Worm (Caenorhabditis elegans) whole organism, young adult: ENCODE data around the gene egl-21.

Experiments used
- B0336.3 ChIP-seq: fragments of 200-800 bp; sonication (Bioruptor generic); IDR thresholded peaks from 2 replicates; pipeline ENCODE4 v1.3.6; 2022; ENCODE audit warnings: missing genetic modification characterization, missing compliant biosample characterization
- F37B4.10 ChIP-seq: fragments of 200-800 bp; sonication (Bioruptor generic); IDR thresholded peaks from 2 replicates; pipeline ENCODE4 v1.3.6; 2022; ENCODE audit warnings: missing genetic modification characterization, missing compliant biosample characterization
- K12H6.12 ChIP-seq: fragments of 200-800 bp; sonication (Bioruptor generic); optimal IDR thresholded peaks from 2 replicates; lab custom pipeline; 2018; ENCODE audit warnings: mild to moderate bottlenecking, missing genetic modification characterization, missing compliant biosample characterization
- T07F8.4 ChIP-seq: sonication (generic microtip); optimal IDR thresholded peaks from 2 replicates; lab custom pipeline; 2016; ENCODE audit warnings: mild to moderate bottlenecking, missing genetic modification characterization, moderate library complexity, missing compliant biosample characterization
- T26A5.8 ChIP-seq: sonication (generic microtip); optimal IDR thresholded peaks from 2 replicates; lab custom pipeline; 2016; ENCODE audit warnings: missing genetic modification characterization, missing compliant biosample characterization
- aptf-2 ChIP-seq: fragments of 200-800 bp; sonication (Bioruptor generic); conservative IDR thresholded peaks from 2 replicates; pipeline ENCODE4 v1.3.6; 2022; ENCODE audit warnings: missing genetic modification reagents, missing genetic modification characterization, missing compliant biosample characterization
- attf-5 ChIP-seq: fragments of 200-800 bp; sonication (Bioruptor generic); optimal IDR thresholded peaks from 2 replicates; lab custom pipeline; 2018; ENCODE audit warnings: mild to moderate bottlenecking, missing genetic modification characterization, missing compliant biosample characterization
- cebp-1 ChIP-seq, 2 experiments: fragments of 200-800 bp in 1 of 2; sonication (Bioruptor generic) in 1 of 2; sonication (generic microtip) in 1 of 2; IDR thresholded peaks in 1 of 2; optimal IDR thresholded peaks in 1 of 2; 2 replicates each; pipeline versions ENCODE4 v1.3.6 to Lab custom; 2017 to 2022; ENCODE audit warnings: missing compliant biosample characterization in 2 of 2, missing genetic modification characterization in 2 of 2, mild to moderate bottlenecking in 1 of 2, missing genetic modification reagents in 1 of 2, moderate library complexity in 1 of 2
- ceh-100 ChIP-seq: fragments of 200-800 bp; sonication (Bioruptor generic); IDR thresholded peaks from 2 replicates; pipeline ENCODE4 v1.3.6; 2022; ENCODE audit warnings: missing genetic modification reagents, missing genetic modification characterization, missing compliant biosample characterization
- ceh-27 ChIP-seq: fragments of 200-800 bp; sonication (Bioruptor generic); optimal IDR thresholded peaks from 2 replicates; lab custom pipeline; 2018; ENCODE audit warnings: mild to moderate bottlenecking, missing genetic modification characterization, moderate library complexity, missing compliant biosample characterization
- dox-1 ChIP-seq: fragments of 200-800 bp; sonication (Bioruptor generic); IDR thresholded peaks from 2 replicates; pipeline ENCODE4 v1.3.6; 2022; ENCODE audit warnings: missing genetic modification reagents, missing genetic modification characterization, missing compliant biosample characterization
- egrh-3 ChIP-seq: fragments of 200-800 bp; sonication (Bioruptor generic); IDR thresholded peaks from 2 replicates; pipeline ENCODE4 v1.3.6; 2022; ENCODE audit warnings: missing genetic modification reagents, missing genetic modification characterization, missing compliant biosample characterization
- hlh-26 ChIP-seq: fragments of 200-800 bp; sonication (Bioruptor generic); conservative IDR thresholded peaks from 2 replicates; pipeline ENCODE4 v1.3.6; 2022; ENCODE audit warnings: missing genetic modification reagents, missing genetic modification characterization, missing compliant biosample characterization
- hmg-1.2 ChIP-seq: fragments of 200-800 bp; sonication (Bioruptor generic); IDR thresholded peaks from 2 replicates; pipeline ENCODE4 v1.3.6; 2022; ENCODE audit warnings: missing genetic modification reagents, missing genetic modification characterization, missing compliant biosample characterization
- hmg-20 ChIP-seq: fragments of 200-800 bp; sonication (Bioruptor generic); IDR thresholded peaks from 2 replicates; pipeline ENCODE4 v1.3.6; 2022; ENCODE audit warnings: missing genetic modification reagents, missing genetic modification characterization, missing compliant biosample characterization
- lag-1 ChIP-seq: fragments of 200-800 bp; sonication (Bioruptor generic); IDR thresholded peaks from 2 replicates; pipeline ENCODE4 v1.3.6; 2022; ENCODE audit warnings: missing genetic modification reagents, missing genetic modification characterization, missing compliant biosample characterization
- lin-35 ChIP-seq, 3 experiments: fragments of 150-350 bp in 2 of 3; sonication (generic microtip) in 1 of 3; optimal IDR thresholded peaks; 2 replicates each; lab custom pipeline; 2014 to 2018; ENCODE audit warnings: missing biosample characterization in 3 of 3, missing genetic modification characterization in 3 of 3, missing genetic modification reagents in 3 of 3
- lin-40 ChIP-seq: sonication (generic microtip); optimal IDR thresholded peaks from 2 replicates; lab custom pipeline; 2016; ENCODE audit warnings: missing genetic modification characterization, mild to moderate bottlenecking, missing compliant biosample characterization, missing genotype, missing genetic modification reagents
- lsl-1 ChIP-seq: fragments of 200-800 bp; sonication (Bioruptor generic); optimal IDR thresholded peaks from 2 replicates; lab custom pipeline; 2018; ENCODE audit warnings: mild to moderate bottlenecking, missing genetic modification characterization, moderate library complexity, missing compliant biosample characterization
- madf-10 ChIP-seq: sonication (generic microtip); optimal IDR thresholded peaks from 2 replicates; lab custom pipeline; 2016; ENCODE audit warnings: mild to moderate bottlenecking, missing genetic modification characterization, missing compliant biosample characterization
- mcd-1 ChIP-seq: fragments of 200-800 bp; sonication (Bioruptor generic); IDR thresholded peaks from 2 replicates; pipeline ENCODE4 v1.3.6; 2022; ENCODE audit warnings: missing genetic modification reagents, missing genetic modification characterization, missing compliant biosample characterization
- rcor-1 ChIP-seq: fragments of 200-800 bp; sonication (Bioruptor generic); IDR thresholded peaks from 2 replicates; pipeline ENCODE4 v1.3.6; 2022; ENCODE audit warnings: missing genetic modification reagents, missing genetic modification characterization, missing compliant biosample characterization
- rec-8 ChIP-seq, 2 experiments: sonication (generic microtip); optimal IDR thresholded peaks; 2 replicates each; lab custom pipeline; 2016; ENCODE audit warnings: mild to moderate bottlenecking in 2 of 2, missing genetic modification characterization in 2 of 2, missing genetic modification reagents in 2 of 2, missing genotype in 2 of 2, missing biosample characterization in 1 of 2, missing compliant biosample characterization in 1 of 2, moderate library complexity in 1 of 2
- sea-2 ChIP-seq: fragments of 200-800 bp; sonication (Bioruptor generic); IDR thresholded peaks from 2 replicates; pipeline ENCODE4 v1.3.6; 2022; ENCODE audit warnings: missing genetic modification characterization, missing compliant biosample characterization
- snpc-1.3 ChIP-seq: sonication (generic microtip); optimal IDR thresholded peaks from 2 replicates; lab custom pipeline; 2017; ENCODE audit warnings: missing genetic modification characterization, mild to moderate bottlenecking, missing compliant biosample characterization, antibody characterized with exemption, moderate library complexity, missing genotype, missing genetic modification reagents; ENCODE audit not compliant: insufficient read depth
- snpc-4 ChIP-seq, 5 experiments: fragments of 150-350 bp in 1 of 5; sonication (generic microtip) in 4 of 5; optimal IDR thresholded peaks; 2 replicates each; lab custom pipeline; 2014 to 2018; ENCODE audit warnings: missing genetic modification characterization in 5 of 5, missing biosample characterization in 3 of 5, antibody characterized with exemption in 2 of 5, mild to moderate bottlenecking in 2 of 5, missing compliant biosample characterization in 2 of 5, missing genotype in 2 of 5, moderate library complexity in 2 of 5, missing genetic modification reagents in 1 of 5
- somi-1 ChIP-seq: fragments of 200-800 bp; sonication (Bioruptor generic); optimal IDR thresholded peaks from 2 replicates; lab custom pipeline; 2018; ENCODE audit warnings: mild to moderate bottlenecking, missing genetic modification characterization, missing compliant biosample characterization
- zfh-2 ChIP-seq: fragments of 200-800 bp; sonication (Bioruptor generic); conservative IDR thresholded peaks from 2 replicates; pipeline ENCODE4 v1.3.6; 2022; ENCODE audit warnings: missing genetic modification reagents, missing genetic modification characterization, missing compliant biosample characterization
- zim-3 ChIP-seq: sonication (generic microtip); optimal IDR thresholded peaks from 2 replicates; lab custom pipeline; 2017; ENCODE audit warnings: mild to moderate bottlenecking, missing genetic modification characterization, moderate library complexity, missing compliant biosample characterization
- ztf-18 ChIP-seq: sonication (generic microtip); optimal IDR thresholded peaks from 2 replicates; lab custom pipeline; 2016; ENCODE audit warnings: missing genotype, mild to moderate bottlenecking, missing genetic modification characterization, missing compliant biosample characterization

egl-21 gene

DNA sequence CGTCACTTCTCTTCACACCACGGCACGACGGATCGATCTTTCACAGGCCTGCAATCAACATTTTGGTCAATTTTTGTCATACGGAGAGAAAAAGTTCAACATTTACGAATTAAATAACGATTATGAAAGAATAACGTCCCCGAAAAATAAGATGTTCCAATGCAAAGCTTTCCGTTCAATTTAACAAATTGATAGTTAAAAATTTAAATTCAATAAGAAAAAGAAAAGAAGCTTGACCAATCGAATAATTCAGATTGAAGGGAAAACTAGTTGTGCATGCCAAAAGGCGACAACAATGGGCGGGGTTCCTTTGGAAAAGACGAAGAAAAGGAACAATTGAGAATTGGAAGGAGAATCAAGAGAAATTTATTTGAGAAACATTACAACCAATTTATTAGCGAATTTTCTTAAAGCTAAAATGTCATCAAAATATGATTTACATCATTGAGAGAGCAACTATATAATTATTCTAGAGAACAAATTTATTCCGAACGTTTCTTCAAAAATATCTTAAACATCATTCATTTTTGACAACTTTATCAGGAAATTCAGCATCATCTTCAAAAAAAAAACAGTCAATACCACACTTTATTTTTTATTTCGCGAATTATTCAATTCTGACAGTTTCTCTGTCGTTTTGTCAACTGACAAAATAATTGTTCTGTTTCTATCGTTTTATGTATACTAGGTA lies 20.1 kb upstream of the egl-21 start, which contains the start of gene tax-6:
Gene tax-6, minus strand, starts transcription at position 51 of the 691 bp plus-strand sequence.
- TF ChIP-seq aptf-2 (GFP tag; lab: Robert Waterston, UW) (no peak), sea-2 (no peak), hmg-20 (no peak), T07F8.4 (no peak), snpc-1.3 (tag; lab: Kevin White, UChicago) (no peak)
- TF ChIP-seq, all 124 proteins: peak for 0

DNA sequence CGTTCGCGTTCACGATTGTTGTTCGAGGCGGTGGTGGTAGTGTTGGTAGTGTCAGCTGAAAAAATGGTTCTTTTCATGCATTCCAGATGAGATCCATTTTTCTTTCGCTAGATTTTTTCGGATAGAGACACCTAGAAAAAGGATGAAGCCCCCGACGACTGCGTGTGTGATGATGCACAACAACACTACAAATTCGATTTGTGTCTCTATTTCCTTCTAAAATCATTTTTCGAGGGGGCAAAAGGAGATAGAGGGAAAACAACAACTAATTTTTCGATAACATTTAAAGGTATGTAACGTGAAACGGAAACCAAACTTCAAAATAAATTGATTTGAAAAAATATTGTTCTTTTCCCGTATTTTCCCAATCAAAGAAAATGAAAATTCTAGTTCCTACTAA lies 18.8 kb upstream of the egl-21 start:
- TF ChIP-seq hlh-26 (GFP tag; lab: Robert Waterston, UW) (no peak), ceh-100 (GFP tag; lab: Robert Waterston, UW) (no peak), lsl-1 (GFP tag; lab: Kevin White, UChicago) (no peak), dox-1 (GFP tag; lab: Robert Waterston, UW) (no peak)

ce11 chrIV:10499948-10500356 lies 18.3 kb upstream of the egl-21 start:
- no peak for TF ChIP-seq cebp-1 (GFP tag; IDR thresholded peaks at IDR 0.05; lab: Robert Waterston, UW)
- TF ChIP-seq cebp-1 (tag; optimal IDR thresholded peaks at IDR 0.05; lab: Kevin White, UChicago): peak; percentile 43
- TF ChIP-seq ztf-18 (tag; lab: Kevin White, UChicago): no peak
- peak; percentile 19; the same call in 1 of the 2 replicates for TF ChIP-seq rcor-1 (GFP tag; lab: Robert Waterston, UW)
- peak; percentile 29 for TF ChIP-seq madf-10 (tag; lab: Kevin White, UChicago)
- TF ChIP-seq K12H6.12 (tag; lab: Kevin White, UChicago): peak; percentile 75
- peak; percentile 28 for TF ChIP-seq mcd-1 (GFP tag; lab: Robert Waterston, UW)
- peak; percentile 85 for TF ChIP-seq zfh-2
- 0 out of 2 replicates have a peak, but pooled peaks have one; percentile 10 for TF ChIP-seq B0336.3 (GFP tag; lab: Robert Waterston, UW)
- TF ChIP-seq rec-8 (tag; optimal IDR thresholded peaks at IDR 0.05; lab: Kevin White, UChicago): no peak
- no peak for TF ChIP-seq F37B4.10
- TF ChIP-seq ceh-27 (GFP tag; lab: Kevin White, UChicago): peak; percentile 27
- TF ChIP-seq snpc-4 (GFP tag; optimal IDR thresholded peaks at IDR 0.05; lab: Kevin White, UChicago): peak; percentile 11
- TF ChIP-seq snpc-4 (tag; optimal IDR thresholded peaks at IDR 0.05; lab: Kevin White, UChicago): peak in 1 of 4 experiments; percentile 13
- no peak for TF ChIP-seq hlh-26 (GFP tag; lab: Robert Waterston, UW)
- 0 out of 2 replicates have a peak, but pooled peaks have one; percentile 4 for TF ChIP-seq egrh-3 (GFP tag; lab: Robert Waterston, UW)
- TF ChIP-seq lin-35 (GFP tag; optimal IDR thresholded peaks at IDR 0.05; lab: Kevin White, UChicago): peak in 1 of 3 experiments; percentile 11
- TF ChIP-seq lag-1 (GFP tag; lab: Robert Waterston, UW): no peak
- TF ChIP-seq T26A5.8 (tag; lab: Kevin White, UChicago): no peak
- TF ChIP-seq hmg-1.2 (GFP tag; lab: Robert Waterston, UW): peak; percentile 18; the same call in 1 of the 2 replicates
- TF ChIP-seq lin-40 (tag; lab: Kevin White, UChicago): peak; percentile 44
- no peak for TF ChIP-seq aptf-2 (GFP tag; lab: Robert Waterston, UW)
- TF ChIP-seq attf-5 (GFP tag; lab: Kevin White, UChicago): peak; percentile 41
- peak; percentile 14 for TF ChIP-seq somi-1 (GFP tag; lab: Kevin White, UChicago)

DNA sequence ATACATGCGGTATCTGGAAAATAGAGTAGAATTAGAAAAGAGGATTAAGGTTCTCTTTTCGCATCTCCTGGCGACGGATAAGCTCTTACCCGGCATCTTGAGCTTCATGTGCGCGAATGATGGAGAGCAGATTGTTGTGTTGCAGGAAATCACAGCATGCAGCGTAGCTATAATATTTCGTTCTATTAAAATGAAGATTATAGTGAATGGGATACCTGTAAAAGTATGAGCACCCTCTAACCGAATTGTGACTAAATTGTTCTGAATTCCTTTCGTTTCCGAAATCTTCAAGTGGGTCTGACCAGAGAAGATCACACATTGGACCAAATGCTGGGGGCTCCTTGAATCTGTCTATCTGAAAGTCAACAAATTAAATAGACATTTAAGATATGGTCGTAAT lies 16.8 kb upstream of the egl-21 start:
- TF ChIP-seq ztf-18 (tag; lab: Kevin White, UChicago): no peak
- no peak for TF ChIP-seq zim-3 (tag; lab: Kevin White, UChicago)
